Fruit fly (Drosophila melanogaster): ENCODE data around the gene CG6059.

The CG6059 gene

DNA sequence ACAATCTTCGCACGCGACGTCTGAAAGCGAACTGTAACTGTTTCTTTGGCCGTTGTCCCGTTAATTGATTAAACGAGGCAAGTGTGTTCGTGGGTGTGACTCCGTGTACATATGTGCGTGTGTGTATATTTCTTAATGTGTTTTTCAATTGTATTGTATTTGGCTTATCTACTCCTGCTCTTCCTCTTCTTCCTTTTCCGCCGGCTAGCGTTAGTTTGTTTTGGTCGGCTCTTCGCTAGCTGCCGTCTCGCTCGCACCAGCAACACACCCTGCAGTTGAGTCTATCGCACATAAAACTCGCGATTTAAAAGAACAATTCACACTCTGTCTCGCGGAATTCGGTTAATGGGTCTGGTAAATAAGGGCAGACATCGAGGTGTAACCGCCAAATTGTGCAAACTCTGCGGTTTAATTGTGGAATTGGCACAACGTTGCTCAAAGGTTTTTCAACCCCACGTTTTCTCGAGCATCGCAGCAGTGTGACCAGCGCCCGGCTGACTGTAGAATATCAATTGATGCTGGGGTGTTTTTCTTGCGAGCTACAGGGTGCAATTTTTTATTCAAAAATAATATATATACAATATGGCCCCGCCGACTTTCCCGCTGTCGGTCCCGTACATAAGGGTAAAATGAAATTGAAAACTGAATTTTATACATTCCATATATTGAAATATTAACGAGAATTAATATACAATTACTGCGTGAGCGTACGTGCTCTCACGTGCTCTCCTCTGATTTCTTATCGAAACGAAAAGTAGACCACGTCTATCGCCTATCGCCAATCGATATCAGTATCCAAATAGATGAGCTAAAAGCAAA is 12.5 kb downstream of the CG6059 start, which contains the start of the genes gb and CG5815 (continued):
- TF ChIP-seq tin (GFP tag; optimal IDR thresholded peaks at IDR 0.05) (peak; percentile 95), CG13123 (GFP tag; optimal IDR thresholded peaks at IDR 0.05) (peak; percentile 83), CG32767 (GFP tag; IDR thresholded peaks at IDR 0.05) (peak; percentile 80; the same call in 1 of the 2 replicates), CG9932 (GFP tag; IDR thresholded peaks at IDR 0.05) (peak; percentile 97), Xrp1 (GFP tag; IDR thresholded peaks at IDR 0.05) (peak; percentile 95), Hmr (GFP tag; optimal IDR thresholded peaks at IDR 0.05) (peak; percentile 95), CG12659 (GFP tag; optimal IDR thresholded peaks at IDR 0.05) (peak; percentile 96), bowl (GFP tag; IDR thresholded peaks at IDR 0.05) (peak; percentile 73), Deaf1 (tag; optimal IDR thresholded peaks at IDR 0.05) (no peak), CG12744 (GFP tag; optimal IDR thresholded peaks at IDR 0.05) (peak; percentile 75), tx (GFP tag; optimal IDR thresholded peaks at IDR 0.05) (peak; percentile 59), CG17912 (GFP tag; optimal IDR thresholded peaks at IDR 0.05) (peak; percentile 66), br (optimal IDR thresholded peaks at IDR 0.05) (no peak), ewg (GFP tag; optimal IDR thresholded peaks at IDR 0.05) (peak; percentile 85), jigr1 (GFP tag; IDR thresholded peaks at IDR 0.05) (peak; percentile 68; the same call in 1 of the 3 replicates), lov (optimal IDR thresholded peaks at IDR 0.05) (no peak), lov (GFP tag; IDR thresholded peaks at IDR 0.05) (peak; percentile 20; the same call in 1 of the 3 replicates), CG7928 (GFP tag; optimal IDR thresholded peaks at IDR 0.05) (peak; percentile 74), CG4282 (GFP tag; optimal IDR thresholded peaks at IDR 0.05) (peak; percentile 32), CG7357 (GFP tag; IDR thresholded peaks at IDR 0.05) (peak; percentile 78), trem (tag; optimal IDR thresholded peaks at IDR 0.05) (peak; percentile 87), CG10431 (GFP tag; optimal IDR thresholded peaks at IDR 0.05) (peak; percentile 57), sens-2 (GFP tag; IDR thresholded peaks at IDR 0.05) (peak; percentile 73; the same call in 1 of the 2 replicates), bab2 (GFP tag; optimal IDR thresholded peaks at IDR 0.05) (peak; percentile 85), ase (GFP tag; IDR thresholded peaks at IDR 0.05) (peak; percentile 84), salm (tag; optimal IDR thresholded peaks at IDR 0.05) (peak; percentile 63), B-H2 (GFP tag; optimal IDR thresholded peaks at IDR 0.05) (peak; percentile 90), CG3281 (GFP tag; optimal IDR thresholded peaks at IDR 0.05) (peak; percentile 91), unpg (GFP tag; optimal IDR thresholded peaks at IDR 0.05) (peak; percentile 89), Ada2b (GFP tag; IDR thresholded peaks at IDR 0.05) (peak; percentile 91), Hr39 (optimal IDR thresholded peaks at IDR 0.05) (no peak), CG8290 (GFP tag; optimal IDR thresholded peaks at IDR 0.05) (peak; percentile 90), CG8290 (tag; optimal IDR thresholded peaks at IDR 0.05) (peak in 1 of 2 experiments; percentile 84), CG12942 (GFP tag; optimal IDR thresholded peaks at IDR 0.05) (peak; percentile 89), Oli (tag; optimal IDR thresholded peaks at IDR 0.05) (peak; percentile 85), so (GFP tag; IDR thresholded peaks at IDR 0.05) (peak; percentile 79; the same call in 2 of the 3 replicates), CG12299 (tag; optimal IDR thresholded peaks at IDR 0.05) (peak; percentile 88), B-H1 (GFP tag; IDR thresholded peaks at IDR 0.05) (peak; percentile 77), mam (GFP tag; optimal IDR thresholded peaks at IDR 0.05) (peak; percentile 84), Dp (GFP tag; optimal IDR thresholded peaks at IDR 0.05) (peak; percentile 37), ara (GFP tag; IDR thresholded peaks at IDR 0.05) (peak; percentile 88), Usf (GFP tag; optimal IDR thresholded peaks at IDR 0.05) (peak; percentile 89), CHES-1-like (GFP tag; optimal IDR thresholded peaks at IDR 0.05) (peak; percentile 47), CkIIα-i1 (GFP tag; IDR thresholded peaks at IDR 0.05) (no peak), sqz (GFP tag; optimal IDR thresholded peaks at IDR 0.05) (no peak), Dfd (GFP tag; optimal IDR thresholded peaks at IDR 0.05) (no peak), MTF-1 (GFP tag; optimal IDR thresholded peaks at IDR 0.05; ENCODE audit: borderline replicate concordance) (peak; percentile 75), GATAe (GFP tag; conservative IDR thresholded peaks at IDR 0.05) (peak; percentile 60), Adf1 (GFP tag; IDR thresholded peaks at IDR 0.05) (peak; percentile 64; the same call in 1 of the 2 replicates), crc (GFP tag; optimal IDR thresholded peaks at IDR 0.05) (peak; percentile 49), CG11093 (GFP tag; IDR thresholded peaks at IDR 0.05) (peak; percentile 73)
